Worm (Caenorhabditis elegans) whole organism, midembryonic: ENCODE measurements around the gene srr-9.

Experiments used
- T22C8.4 ChIP-seq: fragments of 200-800 bp; sonication (Bioruptor generic); IDR thresholded peaks from 2 replicates; pipeline ENCODE4 v1.3.6; 2022; ENCODE audit warnings: missing genetic modification characterization, missing compliant biosample characterization
- med-1 ChIP-seq: sonication (generic microtip); optimal IDR thresholded peaks from 2 replicates; lab custom pipeline; 2017; ENCODE audit warnings: missing genetic modification characterization, mild to moderate bottlenecking, missing compliant biosample characterization, antibody characterized with exemption, missing genetic modification reagents; ENCODE audit not compliant: insufficient read depth

DNA sequence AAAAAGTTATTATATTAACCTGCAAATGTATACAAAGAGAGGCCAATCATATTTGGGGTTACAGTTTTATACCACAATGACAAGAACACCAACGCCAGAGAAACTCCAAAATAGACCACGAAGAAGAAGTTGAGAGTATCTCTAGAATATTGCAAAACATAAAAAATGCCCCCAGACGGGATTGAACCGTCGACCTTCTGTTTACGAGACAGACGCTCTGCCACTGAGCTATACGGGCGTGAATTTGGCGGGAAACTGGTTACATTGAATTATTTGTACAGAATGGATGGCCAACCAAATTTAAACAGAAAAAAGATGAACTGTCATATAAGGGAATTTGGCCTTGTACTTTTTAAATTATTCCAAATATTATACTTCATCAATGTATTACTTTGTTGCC lies 7.3 kb upstream of the srr-9 start:
- TF ChIP-seq med-1 (no peak), T22C8.4 (GFP tag; lab: Robert Waterston, UW) (no peak)
